Worm (Caenorhabditis elegans) whole organism, early embryonic: ENCODE results near the gene scl-24.

Experiments
- B0310.2 ChIP-seq: sonication (generic microtip); optimal IDR thresholded peaks from 2 replicates; lab custom pipeline; 2016; ENCODE audit warnings: mild to moderate bottlenecking, missing genetic modification characterization, missing compliant biosample characterization
- F13C5.2 ChIP-seq: sonication (generic microtip); optimal IDR thresholded peaks from 2 replicates; lab custom pipeline; 2017; ENCODE audit warnings: mild to moderate bottlenecking, missing genetic modification characterization, inconsistent platforms, missing compliant biosample characterization
- aly-1 ChIP-seq: sonication (generic microtip); optimal IDR thresholded peaks from 2 replicates; lab custom pipeline; 2016; ENCODE audit warnings: missing genetic modification characterization, missing compliant biosample characterization
- ama-1 ChIP-seq: fragments of 150-350 bp; optimal IDR thresholded peaks from 2 replicates; lab custom pipeline; 2014
- ceh-13 ChIP-seq: fragments of 200-800 bp; sonication (Bioruptor generic); optimal IDR thresholded peaks from 2 replicates; lab custom pipeline; 2018; ENCODE audit warnings: mild to moderate bottlenecking, missing genetic modification characterization, missing compliant biosample characterization
- ceh-36 ChIP-seq: sonication (generic microtip); optimal IDR thresholded peaks from 2 replicates; lab custom pipeline; 2016; ENCODE audit warnings: missing genetic modification characterization, inconsistent platforms, missing compliant biosample characterization
- ets-7 ChIP-seq: sonication (generic microtip); optimal IDR thresholded peaks from 2 replicates; lab custom pipeline; 2016; ENCODE audit warnings: missing genotype, missing genetic modification characterization, missing compliant biosample characterization
- flt-1 ChIP-seq: fragments of 200-800 bp; sonication (Bioruptor generic); IDR thresholded peaks from 2 replicates; pipeline ENCODE4 v1.3.6; 2022; ENCODE audit warnings: missing genetic modification characterization, missing compliant biosample characterization
- hmbx-1 ChIP-seq: sonication (generic microtip); optimal IDR thresholded peaks from 2 replicates; lab custom pipeline; 2016; ENCODE audit warnings: mild to moderate bottlenecking, missing genetic modification characterization, missing compliant biosample characterization
- hmg-4 ChIP-seq: fragments of 200-800 bp; sonication (Bioruptor generic); optimal IDR thresholded peaks from 2 replicates; lab custom pipeline; 2018; ENCODE audit warnings: mild to moderate bottlenecking, missing genetic modification characterization, missing compliant biosample characterization
- hnd-1 ChIP-seq: sonication (generic microtip); optimal IDR thresholded peaks from 2 replicates; lab custom pipeline; 2016; ENCODE audit warnings: missing genetic modification characterization, missing compliant biosample characterization
- pes-1 ChIP-seq: fragments of 200-800 bp; sonication (Bioruptor generic); IDR thresholded peaks from 2 replicates; pipeline ENCODE4 v1.3.6; 2022; ENCODE audit warnings: missing genetic modification reagents, missing genetic modification characterization, missing compliant biosample characterization
- scrt-1 ChIP-seq: fragments of 200-800 bp; sonication (Bioruptor generic); IDR thresholded peaks from 2 replicates; pipeline ENCODE4 v1.3.6; 2022; ENCODE audit warnings: missing genetic modification characterization, missing compliant biosample characterization
- sea-1 ChIP-seq: fragments of 200-800 bp; sonication (Bioruptor generic); conservative IDR thresholded peaks from 2 replicates; pipeline ENCODE4 v1.3.6; 2022; ENCODE audit warnings: missing genetic modification characterization, missing compliant biosample characterization
- tbx-11 ChIP-seq: fragments of 200-800 bp; sonication (Bioruptor generic); IDR thresholded peaks from 2 replicates; pipeline ENCODE4 v1.3.6; 2022; ENCODE audit warnings: missing genetic modification characterization, missing compliant biosample characterization
- tbx-37 ChIP-seq: fragments of 200-800 bp; sonication (Bioruptor generic); conservative IDR thresholded peaks from 2 replicates; pipeline ENCODE4 v1.3.6; 2022; ENCODE audit warnings: missing genetic modification reagents, missing genetic modification characterization, missing compliant biosample characterization
- tra-4 ChIP-seq: sonication (generic microtip); optimal IDR thresholded peaks from 2 replicates; lab custom pipeline; 2017; ENCODE audit warnings: missing genetic modification characterization, missing compliant biosample characterization

scl-24 gene

ce11 chrV:17466751-17467150 is 19.4 kb upstream of the scl-24 start, which contains the start of gene srw-72:
TSS of gene srw-72 (plus strand) at chrV:17467051.
- TF ChIP-seq sea-1 (GFP tag; lab: Robert Waterston, UW) (no peak), ceh-13 (GFP tag; lab: Kevin White, UChicago) (no peak)

ce11 chrV:17467881-17468280 is 18.3 kb upstream of the scl-24 start:
- TF ChIP-seq tbx-37 (no peak), hmg-4 (GFP tag; lab: Kevin White, UChicago) (no peak), aly-1 (tag; lab: Kevin White, UChicago) (no peak), hnd-1 (tag; lab: Kevin White, UChicago) (no peak), F13C5.2 (tag; lab: Kevin White, UChicago) (no peak), tra-4 (tag; lab: Kevin White, UChicago) (no peak), hmbx-1 (no peak), tbx-11 (GFP tag; lab: Robert Waterston, UW) (no peak)

ce11 chrV:17469180-17469579 is 17.0 kb upstream of the scl-24 start, which contains the start of gene F20E11.17:
TSS of gene F20E11.17 (minus strand) at chrV:17469280.
- TF ChIP-seq ama-1 = no peak

- TF ChIP-seq sea-1 (GFP tag; lab: Robert Waterston, UW) = no peak
- TF ChIP-seq tra-4 (tag; lab: Kevin White, UChicago) = no peak
- TF ChIP-seq ceh-36 (tag; lab: Kevin White, UChicago) = no peak
- TF ChIP-seq ceh-13 (GFP tag; lab: Kevin White, UChicago) = no peak
- no peak for TF ChIP-seq hmbx-1
- no peak for TF ChIP-seq ets-7
- no peak for TF ChIP-seq hnd-1 (tag; lab: Kevin White, UChicago)
- no peak for TF ChIP-seq tbx-37
- no peak for TF ChIP-seq B0310.2
- TF ChIP-seq aly-1 (tag; lab: Kevin White, UChicago) = no peak
- TF ChIP-seq hmg-4 (GFP tag; lab: Kevin White, UChicago) = no peak
- no peak for TF ChIP-seq F13C5.2 (tag; lab: Kevin White, UChicago)
- no peak for TF ChIP-seq flt-1 (GFP tag; lab: Robert Waterston, UW)
- no peak for TF ChIP-seq tbx-11 (GFP tag; lab: Robert Waterston, UW)
- TF ChIP-seq ama-1 = no peak
- no peak for TF ChIP-seq scrt-1 (GFP tag; lab: Robert Waterston, UW)
- TF ChIP-seq pes-1 (GFP tag; lab: Robert Waterston, UW) = no peak
Measured at ce11 chrV:17471564-17471963, 14.6 kb upstream of the scl-24 start, which contains the start of gene srh-235. TSS of gene srh-235 (minus strand) at chrV:17471664.

- TF ChIP-seq aly-1 (tag; lab: Kevin White, UChicago) = no peak
- no peak for TF ChIP-seq tbx-37
- TF ChIP-seq scrt-1 (GFP tag; lab: Robert Waterston, UW) = no peak
- TF ChIP-seq ceh-36 (tag; lab: Kevin White, UChicago) = no peak
- no peak for TF ChIP-seq hnd-1 (tag; lab: Kevin White, UChicago)
- no peak for TF ChIP-seq flt-1 (GFP tag; lab: Robert Waterston, UW)
- TF ChIP-seq B0310.2 = no peak
- TF ChIP-seq sea-1 (GFP tag; lab: Robert Waterston, UW) = no peak
- no peak for TF ChIP-seq pes-1 (GFP tag; lab: Robert Waterston, UW)
- no peak for TF ChIP-seq F13C5.2 (tag; lab: Kevin White, UChicago)
- TF ChIP-seq tbx-11 (GFP tag; lab: Robert Waterston, UW) = no peak
- TF ChIP-seq tra-4 (tag; lab: Kevin White, UChicago) = no peak
- no peak for TF ChIP-seq hmbx-1
- no peak for TF ChIP-seq hmg-4 (GFP tag; lab: Kevin White, UChicago)
- no peak for TF ChIP-seq ceh-13 (GFP tag; lab: Kevin White, UChicago)
- no peak for TF ChIP-seq ets-7
- TF ChIP-seq ama-1 = no peak
Measured at ce11 chrV:17473699-17474098, 12.4 kb upstream of the scl-24 start, which contains the start of gene srh-123. TSS of gene srh-123 (plus strand) at chrV:17473999.

- TF ChIP-seq ceh-36 (tag; lab: Kevin White, UChicago) (no peak), hmbx-1 (no peak), ets-7 (no peak)
Measured at ce11 chrV:17476490-17476889, 9.6 kb upstream of the scl-24 start, which contains the start of gene srbc-61. TSS of gene srbc-61 (plus strand) at chrV:17476790.

ce11 chrV:17485078-17485477 is 1.1 kb upstream of the scl-24 start, which contains the start of gene srh-111:
TSS of gene srh-111 (minus strand) at chrV:17485178.
- TF ChIP-seq hmg-4 (GFP tag; lab: Kevin White, UChicago) = no peak
- TF ChIP-seq tbx-37 = no peak
- no peak for TF ChIP-seq ets-7
- no peak for TF ChIP-seq flt-1 (GFP tag; lab: Robert Waterston, UW)
- no peak for TF ChIP-seq hmbx-1
- TF ChIP-seq ceh-13 (GFP tag; lab: Kevin White, UChicago) = no peak
- no peak for TF ChIP-seq ceh-36 (tag; lab: Kevin White, UChicago)
- TF ChIP-seq sea-1 (GFP tag; lab: Robert Waterston, UW) = no peak
- TF ChIP-seq aly-1 (tag; lab: Kevin White, UChicago) = no peak

ce11 chrV:17493732-17494131 is 7.6 kb downstream of the scl-24 start, which contains the start of gene fbxa-102:
TSS of gene fbxa-102 (minus strand) at chrV:17493832.
- TF ChIP-seq ceh-36 (tag; lab: Kevin White, UChicago) (no peak), ceh-13 (GFP tag; lab: Kevin White, UChicago) (no peak), pes-1 (GFP tag; lab: Robert Waterston, UW) (no peak), F13C5.2 (tag; lab: Kevin White, UChicago) (no peak), tra-4 (tag; lab: Kevin White, UChicago) (no peak), ets-7 (no peak), hnd-1 (tag; lab: Kevin White, UChicago) (no peak)
